Fruit fly (Drosophila melanogaster) whole organism, embryonic: ENCODE data around the gene CG31068.
A peak's percentile ranks its signal among the peaks of the same experiment; 100 is the strongest.

ENCODE experiments used
- B-H1 ChIP-seq: fragments of 200-800 bp; sonication (Bioruptor generic); IDR thresholded peaks from 3 replicates; pipeline ENCODE4 v1.3.6; 2022; ENCODE audit warnings: missing biosample characterization, missing genetic modification characterization
- Bgb ChIP-seq: fragments of 200-800 bp; sonication (Bioruptor generic); IDR thresholded peaks from 2 replicates; pipeline ENCODE4 v1.3.6; 2022; ENCODE audit warnings: missing biosample characterization, missing genetic modification characterization; ENCODE audit not compliant: partially characterized antibody
- BtbVII ChIP-seq: fragments of 200-800 bp; sonication (Bioruptor generic); optimal IDR thresholded peaks from 3 replicates; lab custom pipeline; 2017; ENCODE audit warnings: missing biosample characterization, mild to moderate bottlenecking, missing genetic modification characterization
- C15 ChIP-seq: fragments of 200-800 bp; sonication (Bioruptor generic); IDR thresholded peaks from 3 replicates; pipeline ENCODE4 v1.3.6; 2022; ENCODE audit warnings: missing biosample characterization, missing genetic modification characterization
- CG10366 ChIP-seq: fragments of 200-800 bp; sonication (Bioruptor generic); IDR thresholded peaks from 2 replicates; pipeline ENCODE4 v1.3.6; 2022; ENCODE audit warnings: missing biosample characterization, missing genetic modification characterization
- CG11504 ChIP-seq: fragments of 200-800 bp; sonication (Bioruptor generic); optimal IDR thresholded peaks from 3 replicates; lab custom pipeline; 2019; ENCODE audit warnings: missing biosample characterization, mild to moderate bottlenecking, missing genetic modification characterization, moderate library complexity
- CG12155 ChIP-seq: fragments of 200-800 bp; sonication (Bioruptor generic); optimal IDR thresholded peaks from 3 replicates; lab custom pipeline; 2016; ENCODE audit warnings: missing biosample characterization, missing genetic modification characterization
- CG1233 ChIP-seq: fragments of 200-800 bp; sonication (Bioruptor generic); optimal IDR thresholded peaks from 4 replicates; lab custom pipeline; 2018; ENCODE audit warnings: missing biosample characterization, mild to moderate bottlenecking, missing genetic modification characterization
- CG13775 ChIP-seq: fragments of 200-800 bp; sonication (Bioruptor generic); optimal IDR thresholded peaks from 3 replicates; lab custom pipeline; 2017; ENCODE audit warnings: missing biosample characterization, mild to moderate bottlenecking, missing genetic modification characterization
- CG15479 ChIP-seq: fragments of 200-800 bp; sonication (Bioruptor generic); optimal IDR thresholded peaks from 3 replicates; lab custom pipeline; 2019; ENCODE audit warnings: missing biosample characterization, mild to moderate bottlenecking, missing genetic modification characterization, moderate library complexity
- CG17612 ChIP-seq: fragments of 200-800 bp; sonication (Bioruptor generic); IDR thresholded peaks from 2 replicates; pipeline ENCODE4 v1.3.6; 2022; ENCODE audit warnings: missing biosample characterization, missing genetic modification characterization
- CG17829 ChIP-seq: fragments of 200-800 bp; optimal IDR thresholded peaks from 2 replicates; lab custom pipeline; 2019; ENCODE audit warnings: missing biosample characterization, mild to moderate bottlenecking, missing genetic modification characterization, moderate library complexity
- CG18011 ChIP-seq: fragments of 200-800 bp; sonication (Bioruptor generic); optimal IDR thresholded peaks from 2 replicates; lab custom pipeline; 2017; ENCODE audit warnings: missing biosample characterization, missing genetic modification characterization, mild to moderate bottlenecking, moderate library complexity, missing genotype
- CG2120 ChIP-seq: fragments of 200-800 bp; sonication (Bioruptor generic); optimal IDR thresholded peaks from 3 replicates; lab custom pipeline; 2016; ENCODE audit warnings: missing biosample characterization, missing genetic modification characterization
- CG30431 ChIP-seq: fragments of 200-800 bp; sonication (Bioruptor generic); optimal IDR thresholded peaks from 2 replicates; lab custom pipeline; 2017; ENCODE audit warnings: missing biosample characterization, missing genetic modification characterization
- CG32767 ChIP-seq: fragments of 200-800 bp; sonication (Bioruptor generic); IDR thresholded peaks from 2 replicates; pipeline ENCODE4 v1.3.6; 2022; ENCODE audit warnings: missing biosample characterization, missing genetic modification characterization
- CG3407 ChIP-seq: fragments of 200-800 bp; sonication (Bioruptor generic); optimal IDR thresholded peaks from 2 replicates; lab custom pipeline; 2018; ENCODE audit warnings: missing biosample characterization, mild to moderate bottlenecking, missing genetic modification characterization
- CG4328 ChIP-seq: fragments of 200-800 bp; sonication (Bioruptor generic); optimal IDR thresholded peaks from 3 replicates; lab custom pipeline; 2017; ENCODE audit warnings: missing biosample characterization, missing genetic modification reagents, missing genetic modification characterization
- CG4404 ChIP-seq: fragments of 200-800 bp; sonication (Bioruptor generic); IDR thresholded peaks from 2 replicates; pipeline ENCODE4 v1.3.6; 2022; ENCODE audit warnings: missing biosample characterization, missing genetic modification characterization
- CG6272 ChIP-seq: fragments of 200-800 bp; sonication (Bioruptor generic); IDR thresholded peaks from 2 replicates; pipeline ENCODE4 v1.3.6; 2022; ENCODE audit warnings: missing biosample characterization, missing genetic modification characterization
- CG7271 ChIP-seq: fragments of 200-800 bp; sonication (Bioruptor generic); optimal IDR thresholded peaks from 2 replicates; lab custom pipeline; 2018; ENCODE audit warnings: missing biosample characterization, mild to moderate bottlenecking, missing genetic modification characterization, moderate library complexity
- CG9727 ChIP-seq: fragments of 200-800 bp; sonication (Bioruptor generic); optimal IDR thresholded peaks from 3 replicates; lab custom pipeline; 2017; ENCODE audit warnings: missing biosample characterization, mild to moderate bottlenecking, missing genetic modification characterization
- CG9797 ChIP-seq: fragments of 200-800 bp; sonication (Bioruptor generic); optimal IDR thresholded peaks from 3 replicates; lab custom pipeline; 2018; ENCODE audit warnings: missing biosample characterization, mild to moderate bottlenecking, missing genetic modification characterization
- D19A ChIP-seq: fragments of 200-800 bp; optimal IDR thresholded peaks from 3 replicates; lab custom pipeline; 2019; ENCODE audit warnings: missing biosample characterization, mild to moderate bottlenecking, missing genetic modification characterization, moderate library complexity
- Hand ChIP-seq: fragments of 200-800 bp; sonication (Bioruptor generic); optimal IDR thresholded peaks from 2 replicates; lab custom pipeline; 2017; ENCODE audit warnings: mild to moderate bottlenecking, missing biosample characterization, missing genetic modification reagents, missing genetic modification characterization
- Hr3 ChIP-seq: fragments of 200-800 bp; sonication (Bioruptor generic); optimal IDR thresholded peaks from 3 replicates; lab custom pipeline; 2016; ENCODE audit warnings: missing biosample characterization, missing genetic modification characterization
- Lim3 ChIP-seq: fragments of 200-800 bp; sonication (Bioruptor generic); IDR thresholded peaks from 2 replicates; pipeline ENCODE4 v1.3.6; 2022; ENCODE audit warnings: missing biosample characterization, missing genetic modification characterization
- MBD-R2 ChIP-seq: fragments of 200-800 bp; sonication (Bioruptor generic); IDR thresholded peaks from 2 replicates; pipeline ENCODE4 v1.3.6; 2022; ENCODE audit warnings: missing biosample characterization, missing genetic modification characterization
- Med ChIP-seq: fragments of 200-800 bp; sonication (Bioruptor generic); peaks from one replicate; lab custom pipeline; 2016; ENCODE audit warnings: missing biosample characterization, missing genetic modification characterization, mild to moderate bottlenecking, inconsistent platforms, moderate library complexity
- NC2β ChIP-seq: fragments of 200-800 bp; sonication (Bioruptor generic); optimal IDR thresholded peaks from 2 replicates; lab custom pipeline; 2016; ENCODE audit warnings: missing biosample characterization, missing genetic modification characterization
- Usf ChIP-seq: fragments of 200-800 bp; sonication (Bioruptor generic); optimal IDR thresholded peaks from 2 replicates; lab custom pipeline; 2017; ENCODE audit warnings: missing genotype, missing biosample characterization, missing genetic modification characterization
- ash1 ChIP-seq: fragments of 200-800 bp; sonication (Bioruptor generic); optimal IDR thresholded peaks from 2 replicates; lab custom pipeline; 2018; ENCODE audit warnings: missing biosample characterization, mild to moderate bottlenecking, missing genetic modification characterization
- btn ChIP-seq: fragments of 200-800 bp; sonication (Bioruptor generic); optimal IDR thresholded peaks from 2 replicates; lab custom pipeline; 2016; ENCODE audit warnings: missing biosample characterization, missing genetic modification characterization
- chm ChIP-seq: fragments of 200-800 bp; sonication (Bioruptor generic); IDR thresholded peaks from 2 replicates; pipeline ENCODE4 v1.3.6; 2022; ENCODE audit warnings: missing biosample characterization, missing genetic modification characterization
- ems ChIP-seq: fragments of 200-800 bp; sonication (Bioruptor generic); optimal IDR thresholded peaks from 3 replicates; lab custom pipeline; 2016; ENCODE audit warnings: missing biosample characterization, missing genetic modification characterization
- grau ChIP-seq: fragments of 200-800 bp; optimal IDR thresholded peaks from 3 replicates; lab custom pipeline; 2019; ENCODE audit warnings: missing biosample characterization, mild to moderate bottlenecking, missing genetic modification characterization, moderate library complexity
- grn ChIP-seq: fragments of 200-800 bp; sonication (Bioruptor generic); optimal IDR thresholded peaks from 3 replicates; lab custom pipeline; 2017; ENCODE audit warnings: missing biosample characterization, missing genetic modification characterization
- nerfin-1 ChIP-seq: fragments of 200-800 bp; sonication (Bioruptor generic); optimal IDR thresholded peaks from 3 replicates; lab custom pipeline; 2019; ENCODE audit warnings: missing biosample characterization, mild to moderate bottlenecking, missing genetic modification characterization, moderate library complexity
- nom ChIP-seq: fragments of 200-800 bp; sonication (Bioruptor generic); optimal IDR thresholded peaks from 2 replicates; lab custom pipeline; 2017; ENCODE audit warnings: missing biosample characterization, missing genetic modification characterization, mild to moderate bottlenecking, moderate library complexity, missing genetic modification reagents
- shn ChIP-seq: fragments of 200-800 bp; sonication (Bioruptor generic); optimal IDR thresholded peaks from 3 replicates; lab custom pipeline; 2016; ENCODE audit warnings: missing biosample characterization, missing genetic modification characterization
- sisA ChIP-seq: fragments of 200-800 bp; sonication (Bioruptor generic); IDR thresholded peaks from 2 replicates; pipeline ENCODE4 v1.3.6; 2022; ENCODE audit warnings: missing biosample characterization, missing genetic modification characterization
- stwl ChIP-seq: fragments of 200-800 bp; sonication (Bioruptor generic); optimal IDR thresholded peaks from 3 replicates; lab custom pipeline; 2018; ENCODE audit warnings: missing biosample characterization, mild to moderate bottlenecking, missing genetic modification characterization, moderate library complexity
- trh ChIP-seq: fragments of 200-800 bp; sonication (Bioruptor generic); optimal IDR thresholded peaks from 2 replicates; lab custom pipeline; 2016; ENCODE audit warnings: missing biosample characterization, missing genetic modification characterization
- vfl ChIP-seq: fragments of 200-800 bp; sonication (Bioruptor generic); optimal IDR thresholded peaks from 2 replicates; lab custom pipeline; 2016; ENCODE audit warnings: missing biosample characterization, missing genetic modification characterization
- zfh1 ChIP-seq: fragments of 200-800 bp; sonication (Bioruptor generic); IDR thresholded peaks from 3 replicates; pipeline ENCODE4 v1.3.6; 2022; ENCODE audit warnings: missing biosample characterization, missing genetic modification characterization

The CG31068 gene

dm6 chr3R:27273118-27274062 is 39.9 kb downstream of the CG31068 start, which contains the start of gene CG5934 (continued):
- TF ChIP-seq CG11504 (tag; lab: Kevin White, UChicago), result no peak
- peak; percentile 13 for TF ChIP-seq NC2β (GFP tag; lab: Kevin White, UChicago)
- TF ChIP-seq CG12155 (GFP tag; lab: Kevin White, UChicago), result peak; percentile 34
- TF ChIP-seq Lim3, result no peak

- peak; percentile 41 for TF ChIP-seq grau (tag; lab: Kevin White, UChicago)
- TF ChIP-seq CG17612 (GFP tag; lab: Robert Waterston, UW), result no peak
- TF ChIP-seq nom (GFP tag; lab: Kevin White, UChicago), result peak; percentile 54
- peak; percentile 56 for TF ChIP-seq CG17829
- TF ChIP-seq ems (GFP tag; lab: Kevin White, UChicago), result no peak
- no peak for TF ChIP-seq trh
- TF ChIP-seq CG4328 (GFP tag; lab: Kevin White, UChicago), result no peak
- TF ChIP-seq ash1 (GFP tag; lab: Kevin White, UChicago), result no peak
- 0 out of 2 replicates have a peak, but pooled peaks have one; percentile 10 for TF ChIP-seq CG10366 (GFP tag; lab: Robert Waterston, UW)
- peak; percentile 24 for TF ChIP-seq Hr3 (GFP tag; lab: Kevin White, UChicago)
- TF ChIP-seq Med (GFP tag; lab: Kevin White, UChicago), result peak; percentile 78
- no peak for TF ChIP-seq CG32767 (GFP tag; lab: Robert Waterston, UW)
- no peak for TF ChIP-seq Hand (GFP tag; lab: Kevin White, UChicago)
- peak; percentile 53 for TF ChIP-seq CG15479
- no peak for TF ChIP-seq CG1233 (GFP tag; lab: Kevin White, UChicago)
- no peak for TF ChIP-seq B-H1 (GFP tag; lab: Robert Waterston, UW)
- no peak for TF ChIP-seq CG30431
- TF ChIP-seq CG13775 (GFP tag; lab: Kevin White, UChicago), result peak; percentile 58
- TF ChIP-seq CG4404 (GFP tag; lab: Robert Waterston, UW), result no peak
- peak; percentile 10 for TF ChIP-seq CG9727 (GFP tag; lab: Kevin White, UChicago)
- TF ChIP-seq stwl, result peak; percentile 51
- TF ChIP-seq MBD-R2 (GFP tag; lab: Robert Waterston, UW), result peak; percentile 38; the same call in 1 of the 2 replicates
- TF ChIP-seq CG2120 (GFP tag; lab: Kevin White, UChicago), result peak; percentile 20
- no peak for TF ChIP-seq CG3407 (GFP tag; lab: Kevin White, UChicago)
- no peak for TF ChIP-seq BtbVII (GFP tag; lab: Kevin White, UChicago)
- TF ChIP-seq C15 (GFP tag; lab: Robert Waterston, UW), result no peak
- no peak for TF ChIP-seq CG6272 (GFP tag; lab: Robert Waterston, UW)
- no peak for TF ChIP-seq CG18011 (GFP tag; lab: Kevin White, UChicago)
- no peak for TF ChIP-seq vfl (GFP tag; lab: Kevin White, UChicago)
- TF ChIP-seq grn, result no peak
- no peak for TF ChIP-seq btn (GFP tag; lab: Kevin White, UChicago)
- peak; percentile 2 for TF ChIP-seq nerfin-1 (tag; lab: Kevin White, UChicago)
- TF ChIP-seq CG7271 (tag; lab: Kevin White, UChicago), result no peak
- TF ChIP-seq chm (GFP tag; lab: Robert Waterston, UW), result no peak
- no peak for TF ChIP-seq Usf (GFP tag; lab: Kevin White, UChicago)
- TF ChIP-seq D19A, result peak; percentile 2
- no peak for TF ChIP-seq sisA
- peak; percentile 13 for TF ChIP-seq CG9797 (GFP tag; lab: Kevin White, UChicago)
- TF ChIP-seq shn, result no peak
- TF ChIP-seq Bgb (GFP tag; lab: Robert Waterston, UW), result no peak
- peak; percentile 27; the same call in 1 of the 3 replicates for TF ChIP-seq zfh1 (GFP tag; lab: Robert Waterston, UW)
Observed at dm6 chr3R:27274533-27275447, 41.3 kb downstream of the CG31068 start, which contains the start of gene CG5938. CG5938 (plus strand) TSS chr3R:27274794.
